Fruit fly (Drosophila melanogaster) whole organism, embryonic: ENCODE data around the gene Crys.

Experiments used
- Abd-B ChIP-seq: fragments of 200-800 bp; sonication (Bioruptor generic); optimal IDR thresholded peaks from 2 replicates; lab custom pipeline; 2018; ENCODE audit warnings: missing biosample characterization, mild to moderate bottlenecking, missing genetic modification characterization, moderate library complexity
- Aef1 ChIP-seq: fragments of 200-800 bp; sonication (Bioruptor generic); IDR thresholded peaks from 3 replicates; pipeline ENCODE4 v1.3.6; 2022; ENCODE audit warnings: missing biosample characterization, missing genetic modification characterization
- BEAF-32 ChIP-seq: fragments of 200-800 bp; sonication (Bioruptor generic); optimal IDR thresholded peaks from 3 replicates; lab custom pipeline; 2017; ENCODE audit warnings: missing biosample characterization, missing genetic modification characterization, mild to moderate bottlenecking, moderate library complexity, missing genetic modification reagents
- CG12104 ChIP-seq: fragments of 200-800 bp; sonication (Bioruptor generic); optimal IDR thresholded peaks from 3 replicates; lab custom pipeline; 2016; ENCODE audit warnings: missing biosample characterization, missing genetic modification characterization
- CG14014 ChIP-seq: fragments of 200-800 bp; sonication (Bioruptor generic); IDR thresholded peaks from 2 replicates; pipeline ENCODE4 v1.3.6; 2022; ENCODE audit warnings: missing biosample characterization, missing genetic modification characterization
- CG14710 ChIP-seq: fragments of 200-800 bp; sonication (Bioruptor generic); optimal IDR thresholded peaks from 3 replicates; lab custom pipeline; 2019; ENCODE audit warnings: missing biosample characterization, mild to moderate bottlenecking, missing genetic modification characterization, moderate library complexity
- CG15479 ChIP-seq: fragments of 200-800 bp; sonication (Bioruptor generic); optimal IDR thresholded peaks from 3 replicates; lab custom pipeline; 2019; ENCODE audit warnings: missing biosample characterization, mild to moderate bottlenecking, missing genetic modification characterization, moderate library complexity
- CG16779 ChIP-seq: fragments of 200-800 bp; sonication (Bioruptor generic); IDR thresholded peaks from 2 replicates; pipeline ENCODE4 v1.3.6; 2022; ENCODE audit warnings: missing biosample characterization, missing genetic modification characterization
- CG16815 ChIP-seq: fragments of 200-800 bp; sonication (Bioruptor generic); optimal IDR thresholded peaks from 3 replicates; lab custom pipeline; 2017; ENCODE audit warnings: missing biosample characterization, mild to moderate bottlenecking, missing genetic modification characterization
- CG17359 ChIP-seq: fragments of 200-800 bp; sonication (Bioruptor generic); optimal IDR thresholded peaks from 3 replicates; lab custom pipeline; 2018; ENCODE audit warnings: missing biosample characterization, mild to moderate bottlenecking, missing genetic modification characterization, moderate library complexity
- CG18262 ChIP-seq: fragments of 200-800 bp; optimal IDR thresholded peaks from 3 replicates; lab custom pipeline; 2019; ENCODE audit warnings: missing biosample characterization, mild to moderate bottlenecking, missing genetic modification characterization, moderate library complexity
- CG3407 ChIP-seq: fragments of 200-800 bp; sonication (Bioruptor generic); optimal IDR thresholded peaks from 2 replicates; lab custom pipeline; 2018; ENCODE audit warnings: missing biosample characterization, mild to moderate bottlenecking, missing genetic modification characterization
- CG3726 ChIP-seq: fragments of 200-800 bp; sonication (Bioruptor generic); IDR thresholded peaks from 3 replicates; pipeline ENCODE4, ENCODE4 v1.3.6; 2022; ENCODE audit warnings: missing biosample characterization, missing genetic modification characterization
- CG3847 ChIP-seq: fragments of 200-800 bp; sonication (Bioruptor generic); IDR thresholded peaks from 2 replicates; pipeline ENCODE4 v1.3.6; 2022; ENCODE audit warnings: missing biosample characterization, missing genetic modification characterization
- CG4360 ChIP-seq: fragments of 200-800 bp; sonication (Bioruptor generic); IDR thresholded peaks from 2 replicates; pipeline ENCODE4 v1.3.6; 2022; ENCODE audit warnings: missing biosample characterization, missing genetic modification characterization
- CG43689 ChIP-seq: fragments of 200-800 bp; sonication (Bioruptor generic); IDR thresholded peaks from 2 replicates; pipeline ENCODE4 v1.3.6; 2022; ENCODE audit warnings: missing biosample characterization, missing genetic modification characterization
- CG5180 ChIP-seq: fragments of 200-800 bp; sonication (Bioruptor generic); optimal IDR thresholded peaks from 3 replicates; lab custom pipeline; 2017; ENCODE audit warnings: missing biosample characterization, missing genetic modification characterization, mild to moderate bottlenecking, moderate library complexity, missing genetic modification reagents
- CG6175 ChIP-seq: fragments of 200-800 bp; sonication (Bioruptor generic); IDR thresholded peaks from 3 replicates; pipeline ENCODE4 v1.3.6; 2022; ENCODE audit warnings: missing biosample characterization, missing genetic modification characterization
- CG8924 ChIP-seq: fragments of 200-800 bp; optimal IDR thresholded peaks from 3 replicates; lab custom pipeline; 2019; ENCODE audit warnings: missing biosample characterization, mild to moderate bottlenecking, missing genetic modification characterization, moderate library complexity
- CG9817 ChIP-seq: fragments of 200-800 bp; sonication (Bioruptor generic); optimal IDR thresholded peaks from 2 replicates; lab custom pipeline; 2018; ENCODE audit warnings: missing biosample characterization, mild to moderate bottlenecking, missing genetic modification characterization, moderate library complexity
- CG9932 ChIP-seq: fragments of 200-800 bp; sonication (Bioruptor generic); IDR thresholded peaks from 2 replicates; pipeline ENCODE4 v1.3.6; 2022; ENCODE audit warnings: missing biosample characterization, missing genetic modification characterization
- Camta ChIP-seq: fragments of 200-800 bp; sonication (Bioruptor generic); optimal IDR thresholded peaks from 2 replicates; lab custom pipeline; 2016; ENCODE audit warnings: missing biosample characterization, missing genetic modification characterization
- Chrac-16 ChIP-seq: fragments of 200-800 bp; sonication (Bioruptor generic); optimal IDR thresholded peaks from 3 replicates; lab custom pipeline; 2016; ENCODE audit warnings: missing biosample characterization, missing genetic modification characterization
- Dll ChIP-seq: fragments of 200-800 bp; sonication (Bioruptor generic); IDR thresholded peaks from 4 replicates; pipeline ENCODE4 v1.3.6; 2022; ENCODE audit warnings: missing biosample characterization, missing genetic modification characterization; ENCODE audit not compliant: partially characterized antibody
- Doc2 ChIP-seq: fragments of 200-800 bp; sonication (Bioruptor generic); IDR thresholded peaks from 2 replicates; pipeline ENCODE4 v1.3.6; 2022; ENCODE audit warnings: missing biosample characterization, missing genetic modification characterization
- Gug ChIP-seq: fragments of 200-800 bp; sonication (Bioruptor generic); IDR thresholded peaks from 4 replicates; pipeline ENCODE4 v1.3.6; 2022; ENCODE audit warnings: missing biosample characterization, missing genetic modification characterization
- HmgZ ChIP-seq: fragments of 200-800 bp; sonication (Bioruptor generic); optimal IDR thresholded peaks from 2 replicates; lab custom pipeline; 2018; ENCODE audit warnings: missing biosample characterization, mild to moderate bottlenecking, missing genetic modification characterization
- Hr78 ChIP-seq, 2 experiments: fragments of 200-800 bp in 1 of 2; fragments of >200 bp in 1 of 2; sonication (Bioruptor generic) in 1 of 2; optimal IDR thresholded peaks; 2 replicates each; lab custom pipeline; 2017 to 2019; ENCODE audit warnings: missing biosample characterization in 2 of 2, missing genetic modification characterization in 2 of 2, mild to moderate bottlenecking in 1 of 2, moderate library complexity in 1 of 2
- Med ChIP-seq: fragments of 200-800 bp; sonication (Bioruptor generic); peaks from one replicate; lab custom pipeline; 2016; ENCODE audit warnings: missing biosample characterization, missing genetic modification characterization, mild to moderate bottlenecking, inconsistent platforms, moderate library complexity
- Nf-YA ChIP-seq: fragments of 200-800 bp; sonication (Bioruptor generic); IDR thresholded peaks from 2 replicates; pipeline ENCODE4 v1.3.6; 2022; ENCODE audit warnings: missing biosample characterization, missing genetic modification characterization
- Pdp1 ChIP-seq, 2 experiments: fragments of 200-800 bp; sonication (Bioruptor generic); optimal IDR thresholded peaks; 3 replicates each; lab custom pipeline; 2016; ENCODE audit warnings: missing biosample characterization in 2 of 2, missing genetic modification characterization in 2 of 2, mild to moderate bottlenecking in 1 of 2, moderate library complexity in 1 of 2
- Sox102F ChIP-seq: fragments of 200-800 bp; sonication (Bioruptor generic); optimal IDR thresholded peaks from 2 replicates; lab custom pipeline; 2018; ENCODE audit warnings: missing biosample characterization, mild to moderate bottlenecking, missing genetic modification characterization, moderate library complexity
- Tbp ChIP-seq: fragments of >200 bp; optimal IDR thresholded peaks from 2 replicates; lab custom pipeline; 2018; ENCODE audit warnings: missing biosample characterization, missing genetic modification characterization
- bab2 ChIP-seq: fragments of 200-800 bp; sonication (Bioruptor generic); optimal IDR thresholded peaks from 2 replicates; lab custom pipeline; 2016; ENCODE audit warnings: missing biosample characterization, missing genetic modification characterization
- bowl ChIP-seq: fragments of 200-800 bp; sonication (Bioruptor generic); IDR thresholded peaks from 2 replicates; pipeline ENCODE4 v1.3.6; 2022; ENCODE audit warnings: missing biosample characterization, missing genetic modification characterization
- bsh ChIP-seq, 2 experiments: fragments of 200-800 bp; sonication (Bioruptor generic); optimal IDR thresholded peaks; 2 replicates each; lab custom pipeline; 2017 to 2018; ENCODE audit warnings: mild to moderate bottlenecking in 2 of 2, missing biosample characterization in 2 of 2, missing genetic modification characterization in 2 of 2, moderate library complexity in 1 of 2
- cad ChIP-seq: fragments of >200 bp; optimal IDR thresholded peaks from 2 replicates; lab custom pipeline; 2017; ENCODE audit warnings: missing biosample characterization, missing genetic modification characterization
- cas ChIP-seq: fragments of 200-800 bp; sonication (Bioruptor generic); IDR thresholded peaks from 2 replicates; pipeline ENCODE4 v1.3.6; 2022; ENCODE audit warnings: missing biosample characterization, missing genetic modification characterization
- dati ChIP-seq: fragments of 200-800 bp; sonication (Bioruptor generic); IDR thresholded peaks from 2 replicates; pipeline ENCODE4 v1.3.6; 2022; ENCODE audit warnings: missing biosample characterization, missing genetic modification characterization
- dmrt11E ChIP-seq: fragments of 200-800 bp; sonication (Bioruptor generic); optimal IDR thresholded peaks from 3 replicates; lab custom pipeline; 2018; ENCODE audit warnings: missing biosample characterization, mild to moderate bottlenecking, missing genetic modification characterization, moderate library complexity
- exex ChIP-seq: fragments of 200-800 bp; sonication (Bioruptor generic); optimal IDR thresholded peaks from 4 replicates; lab custom pipeline; 2018; ENCODE audit warnings: missing biosample characterization, mild to moderate bottlenecking, missing genetic modification characterization, moderate library complexity
- gro ChIP-seq: fragments of 200-800 bp; sonication (Bioruptor generic); optimal IDR thresholded peaks from 2 replicates; lab custom pipeline; 2016; ENCODE audit warnings: missing biosample characterization, missing genetic modification characterization
- gt ChIP-seq: fragments of 200-800 bp; sonication (Bioruptor generic); IDR thresholded peaks from 2 replicates; pipeline ENCODE4 v1.3.6; 2022; ENCODE audit warnings: missing biosample characterization, missing genetic modification characterization
- lmd ChIP-seq: fragments of 200-800 bp; sonication (Bioruptor generic); IDR thresholded peaks from 2 replicates; pipeline ENCODE4 v1.3.6; 2022; ENCODE audit warnings: missing biosample characterization, missing genetic modification characterization
- maf-S ChIP-seq: fragments of 200-800 bp; sonication (Bioruptor generic); optimal IDR thresholded peaks from 2 replicates; lab custom pipeline; 2016; ENCODE audit warnings: missing biosample characterization, missing genetic modification characterization
- nmo ChIP-seq: fragments of 200-800 bp; sonication (Bioruptor generic); optimal IDR thresholded peaks from 2 replicates; lab custom pipeline; 2018; ENCODE audit warnings: missing biosample characterization, mild to moderate bottlenecking, missing genetic modification characterization, moderate library complexity
- psq ChIP-seq: fragments of 200-800 bp; sonication (Bioruptor generic); optimal IDR thresholded peaks from 2 replicates; lab custom pipeline; 2017; ENCODE audit warnings: missing biosample characterization, missing genetic modification characterization
- repo ChIP-seq: fragments of 200-800 bp; sonication (Bioruptor generic); optimal IDR thresholded peaks from 2 replicates; lab custom pipeline; 2016; ENCODE audit warnings: missing biosample characterization, missing genetic modification characterization
- rib ChIP-seq: fragments of 200-800 bp; sonication (Bioruptor generic); IDR thresholded peaks from 2 replicates; pipeline ENCODE4 v1.3.6; 2022; ENCODE audit warnings: missing biosample characterization, missing genetic modification characterization
- zf30C ChIP-seq: fragments of 200-800 bp; sonication (Bioruptor generic); optimal IDR thresholded peaks from 3 replicates; lab custom pipeline; 2018; ENCODE audit warnings: missing biosample characterization, mild to moderate bottlenecking, missing genetic modification characterization

Gene Crys

DNA sequence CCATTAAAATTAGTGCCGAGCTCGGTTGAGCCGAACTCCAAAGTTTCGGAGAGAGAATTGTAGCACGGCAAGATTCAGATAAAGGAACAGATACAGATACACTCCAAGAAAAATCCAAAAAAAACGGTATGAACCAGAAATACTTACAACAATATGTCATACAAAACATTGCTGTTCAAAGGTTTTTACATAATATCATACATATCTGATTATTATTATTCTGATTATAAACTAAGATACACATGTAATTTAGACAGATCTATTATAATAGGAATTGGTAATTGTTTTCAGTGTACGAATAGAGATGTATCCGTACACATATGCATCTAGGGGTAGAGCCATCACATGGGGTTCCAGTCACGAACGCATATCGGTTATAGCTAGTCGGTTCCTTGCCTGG is 36.1 kb downstream of the Crys start (continued):
- TF ChIP-seq CG8924 (tag; lab: Kevin White, UChicago) (peak; percentile 3), CG14710 (tag; lab: Kevin White, UChicago) (peak; percentile 7), Sox102F (GFP tag; lab: Kevin White, UChicago) (peak; percentile 12), nmo (GFP tag; lab: Kevin White, UChicago) (peak; percentile 28), cad (GFP tag; lab: Kevin White, UChicago) (no peak), CG17359 (tag; lab: Kevin White, UChicago) (peak; percentile 13), CG12104 (GFP tag; lab: Kevin White, UChicago) (no peak), Med (GFP tag; lab: Kevin White, UChicago) (peak; percentile 52), CG15479 (GFP tag; lab: Kevin White, UChicago) (no peak), gt (GFP tag; lab: Robert Waterston, UW) (no peak), rib (no peak), CG6175 (GFP tag; lab: Robert Waterston, UW) (0 out of 3 replicates have a peak, but pooled peaks have one; percentile 2), CG14014 (GFP tag; lab: Robert Waterston, UW) (no peak), HmgZ (tag; lab: Kevin White, UChicago) (no peak), CG9932 (GFP tag; lab: Robert Waterston, UW) (no peak), CG4360 (GFP tag; lab: Robert Waterston, UW) (no peak), Dll (no peak), CG3407 (GFP tag; lab: Kevin White, UChicago) (no peak), bsh (GFP tag; optimal IDR thresholded peaks at IDR 0.05; lab: Kevin White, UChicago) (peak in 1 of 2 experiments; percentile 28), CG16815 (peak; percentile 25), CG16779 (no peak), Chrac-16 (GFP tag; lab: Kevin White, UChicago) (no peak), zf30C (GFP tag; lab: Kevin White, UChicago) (peak; percentile 15), dmrt11E (tag; lab: Kevin White, UChicago) (peak; percentile 56), Nf-YA (no peak), Camta (no peak), bowl (no peak), CG18262 (tag; lab: Kevin White, UChicago) (peak; percentile 20)

DNA sequence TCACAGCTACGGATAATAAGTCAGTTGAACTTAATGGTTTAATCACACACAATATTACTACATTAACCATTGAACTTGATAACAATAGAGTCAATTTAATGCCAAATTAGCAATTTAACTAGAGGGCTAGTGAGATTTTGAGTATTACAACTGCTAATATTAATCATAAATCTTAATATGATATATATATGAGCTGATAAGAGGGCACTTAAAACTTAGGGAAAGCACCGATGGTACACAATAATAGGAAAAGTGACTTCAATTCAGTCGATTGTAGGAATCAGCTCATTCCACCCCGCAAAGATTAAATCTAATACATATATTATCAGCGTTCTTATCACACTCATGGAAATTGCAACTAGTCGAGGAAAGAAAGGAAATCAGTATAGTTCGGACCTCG is 37.3 kb downstream of the Crys start, which contains the start of gene CG16965:
Gene CG16965 (plus strand): TSS at position 382 of the 400 bp plus-strand sequence.
- TF ChIP-seq exex (tag; lab: Kevin White, UChicago) (peak; percentile 59), dati (GFP tag; lab: Robert Waterston, UW) (no peak), gro (GFP tag; lab: Kevin White, UChicago) (no peak)

DNA sequence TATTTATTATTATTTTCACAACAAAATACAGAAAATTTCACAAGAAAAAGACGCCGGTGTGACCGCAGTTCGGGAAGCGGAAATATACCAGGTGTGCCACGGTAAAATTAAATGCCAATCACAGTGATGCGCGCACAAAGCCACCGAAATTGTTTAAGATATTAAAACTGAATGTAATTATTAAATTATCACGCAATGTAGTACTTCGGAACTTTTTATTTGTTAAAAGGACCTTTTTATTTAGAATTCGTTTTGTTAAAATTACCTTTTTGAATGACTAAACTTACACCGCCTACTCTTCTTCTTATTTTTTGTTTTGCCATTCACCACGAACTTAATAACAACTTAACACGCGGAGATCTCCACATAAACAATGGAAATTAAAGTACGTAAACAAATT is 44.0 kb downstream of the Crys start, which contains the start of the genes CG6686 and CG34163:
Gene CG6686 (minus strand): TSS at position 95 of the 400 bp plus-strand sequence.
Gene CG34163 (plus strand): TSS at position 326 of the 400 bp plus-strand sequence.
- TF ChIP-seq repo (GFP tag; lab: Kevin White, UChicago): no peak
- no peak for TF ChIP-seq psq (GFP tag; lab: Kevin White, UChicago)
- TF ChIP-seq BEAF-32 (GFP tag; lab: Kevin White, UChicago): peak; percentile 41
- TF ChIP-seq Doc2: no peak
- 0 out of 2 replicates have a peak, but pooled peaks have one; percentile 24 for TF ChIP-seq CG3847 (GFP tag; lab: Robert Waterston, UW)
- no peak for TF ChIP-seq Aef1
- no peak for TF ChIP-seq cas (GFP tag; lab: Robert Waterston, UW)
- peak; percentile 45; the same call in 1 of the 4 replicates for TF ChIP-seq Gug (GFP tag; lab: Robert Waterston, UW)
- TF ChIP-seq CG43689: no peak
- no peak; the same call in 1 of the 2 replicates for TF ChIP-seq lmd (GFP tag; lab: Robert Waterston, UW)
- TF ChIP-seq CG5180 (GFP tag; lab: Kevin White, UChicago): no peak
- TF ChIP-seq bab2 (GFP tag; lab: Kevin White, UChicago): peak; percentile 41
- TF ChIP-seq maf-S (GFP tag; lab: Kevin White, UChicago): peak; percentile 30
- TF ChIP-seq Pdp1 (GFP tag; optimal IDR thresholded peaks at IDR 0.05; lab: Kevin White, UChicago): peak in 1 of 2 experiments; percentile 66
- TF ChIP-seq Tbp (GFP tag; lab: Kevin White, UChicago): peak; percentile 36
- peak; percentile 46 for TF ChIP-seq Abd-B (GFP tag; lab: Kevin White, UChicago)
- TF ChIP-seq Hr78 (GFP tag; optimal IDR thresholded peaks at IDR 0.05; lab: Kevin White, UChicago): no peak
- TF ChIP-seq CG9817 (tag; lab: Kevin White, UChicago): peak; percentile 13
- no peak for TF ChIP-seq CG3726 (GFP tag; lab: Robert Waterston, UW)
